Worm (Caenorhabditis elegans) whole organism, L4/young adult: ENCODE measurements around the gene F40G9.5.

Source experiments
- W03F9.2 ChIP-seq: fragments of 150-350 bp; optimal IDR thresholded peaks from 2 replicates; lab custom pipeline; 2014; ENCODE audit warnings: missing biosample characterization, missing genetic modification characterization
- dao-5 ChIP-seq: sonication (generic microtip); optimal IDR thresholded peaks from 2 replicates; lab custom pipeline; 2016; ENCODE audit warnings: missing genotype, missing genetic modification characterization, moderate library complexity, missing compliant biosample characterization
- him-1 ChIP-seq: sonication (generic microtip); optimal IDR thresholded peaks from 2 replicates; lab custom pipeline; 2016; ENCODE audit warnings: missing genotype, missing genetic modification reagents, missing genetic modification characterization, missing compliant biosample characterization

- TF ChIP-seq him-1 (no peak), dao-5 (no peak), W03F9.2 (tag; lab: Kevin White, UChicago) (no peak)
These were observed 24.4 kb upstream of the F40G9.5 start, which contains the start of the genes zig-13 and ver-1 for ce11 chrIII:156645-157044.
